Fruit fly (Drosophila melanogaster) whole organism, embryonic: Measurements from ENCODE around the gene Snx6.
A peak's percentile ranks its signal among the peaks of the same experiment; 100 is the strongest.

ENCODE experiments used
- Atf6 ChIP-seq: fragments of 200-800 bp; sonication (Bioruptor generic); IDR thresholded peaks from 2 replicates; pipeline ENCODE4 v1.3.6; 2022; ENCODE audit warnings: missing biosample characterization, missing genetic modification characterization
- Blimp-1 ChIP-seq: fragments of 200-800 bp; sonication (Bioruptor generic); optimal IDR thresholded peaks from 3 replicates; lab custom pipeline; 2018; ENCODE audit warnings: missing biosample characterization, missing genetic modification characterization, mild to moderate bottlenecking, moderate library complexity, missing genetic modification reagents
- CG10147 ChIP-seq: fragments of 200-800 bp; sonication (Bioruptor generic); optimal IDR thresholded peaks from 2 replicates; lab custom pipeline; 2019; ENCODE audit warnings: missing biosample characterization, mild to moderate bottlenecking, missing genetic modification characterization, moderate library complexity
- CG10267 ChIP-seq: fragments of 200-800 bp; sonication (Bioruptor generic); optimal IDR thresholded peaks from 2 replicates; lab custom pipeline; 2018; ENCODE audit warnings: missing biosample characterization, mild to moderate bottlenecking, missing genetic modification characterization, moderate library complexity
- CG10366 ChIP-seq: fragments of 200-800 bp; sonication (Bioruptor generic); IDR thresholded peaks from 2 replicates; pipeline ENCODE4 v1.3.6; 2022; ENCODE audit warnings: missing biosample characterization, missing genetic modification characterization
- CG10654 ChIP-seq: fragments of 200-800 bp; sonication (Bioruptor generic); optimal IDR thresholded peaks from 2 replicates; lab custom pipeline; 2016; ENCODE audit warnings: missing biosample characterization, missing genetic modification characterization
- CG11504 ChIP-seq: fragments of 200-800 bp; sonication (Bioruptor generic); optimal IDR thresholded peaks from 3 replicates; lab custom pipeline; 2019; ENCODE audit warnings: missing biosample characterization, mild to moderate bottlenecking, missing genetic modification characterization, moderate library complexity
- CG1233 ChIP-seq: fragments of 200-800 bp; sonication (Bioruptor generic); optimal IDR thresholded peaks from 4 replicates; lab custom pipeline; 2018; ENCODE audit warnings: missing biosample characterization, mild to moderate bottlenecking, missing genetic modification characterization
- CG14441 ChIP-seq: fragments of 200-800 bp; sonication (Bioruptor generic); IDR thresholded peaks from 2 replicates; pipeline ENCODE4 v1.3.6; 2022; ENCODE audit warnings: missing biosample characterization, missing genetic modification characterization
- CG1602 ChIP-seq: fragments of 200-800 bp; sonication (Bioruptor generic); optimal IDR thresholded peaks from 3 replicates; lab custom pipeline; 2016; ENCODE audit warnings: missing biosample characterization, missing genetic modification characterization
- CG1603 ChIP-seq: fragments of 200-800 bp; sonication (Bioruptor generic); optimal IDR thresholded peaks from 2 replicates; lab custom pipeline; 2019; ENCODE audit warnings: missing biosample characterization, mild to moderate bottlenecking, missing genetic modification characterization, moderate library complexity
- CG17359 ChIP-seq: fragments of 200-800 bp; sonication (Bioruptor generic); optimal IDR thresholded peaks from 3 replicates; lab custom pipeline; 2018; ENCODE audit warnings: missing biosample characterization, mild to moderate bottlenecking, missing genetic modification characterization, moderate library complexity
- CG2199 ChIP-seq: fragments of 200-800 bp; sonication (Bioruptor generic); IDR thresholded peaks from 3 replicates; pipeline ENCODE4 v1.3.6; 2022; ENCODE audit warnings: missing biosample characterization, missing genetic modification characterization
- CG2678 ChIP-seq: fragments of 200-800 bp; sonication (Bioruptor generic); optimal IDR thresholded peaks from 3 replicates; lab custom pipeline; 2019; ENCODE audit warnings: missing biosample characterization, mild to moderate bottlenecking, missing genetic modification characterization, moderate library complexity
- CG30403 ChIP-seq: fragments of 200-800 bp; sonication (Bioruptor generic); optimal IDR thresholded peaks from 3 replicates; lab custom pipeline; 2016; ENCODE audit warnings: missing biosample characterization, missing genetic modification characterization
- CG4282 ChIP-seq: fragments of 200-800 bp; sonication (Bioruptor generic); optimal IDR thresholded peaks from 2 replicates; lab custom pipeline; 2016; ENCODE audit warnings: missing biosample characterization, missing genetic modification characterization
- CG7839 ChIP-seq: fragments of 200-800 bp; sonication (Bioruptor generic); optimal IDR thresholded peaks from 3 replicates; lab custom pipeline; 2018; ENCODE audit warnings: missing biosample characterization, mild to moderate bottlenecking, missing genetic modification characterization, moderate library complexity
- CG9797 ChIP-seq: fragments of 200-800 bp; sonication (Bioruptor generic); optimal IDR thresholded peaks from 3 replicates; lab custom pipeline; 2018; ENCODE audit warnings: missing biosample characterization, mild to moderate bottlenecking, missing genetic modification characterization
- D19A ChIP-seq: fragments of 200-800 bp; optimal IDR thresholded peaks from 3 replicates; lab custom pipeline; 2019; ENCODE audit warnings: missing biosample characterization, mild to moderate bottlenecking, missing genetic modification characterization, moderate library complexity
- Drgx ChIP-seq: fragments of 200-800 bp; sonication (Bioruptor generic); IDR thresholded peaks from 2 replicates; pipeline ENCODE4 v1.3.6; 2022; ENCODE audit warnings: missing biosample characterization, missing genetic modification characterization
- Eip74EF ChIP-seq, 2 experiments: fragments of 200-800 bp in 1 of 2; fragments of >200 bp in 1 of 2; sonication (Bioruptor generic) in 1 of 2; optimal IDR thresholded peaks; 2 replicates each; lab custom pipeline; 2017 to 2019; ENCODE audit warnings: missing biosample characterization in 2 of 2, missing genetic modification characterization in 2 of 2, mild to moderate bottlenecking in 1 of 2, moderate library complexity in 1 of 2
- Ets65A ChIP-seq: fragments of 200-800 bp; sonication (Bioruptor generic); peaks from one replicate; lab custom pipeline; 2016; ENCODE audit warnings: missing biosample characterization, missing genetic modification characterization
- Hmx ChIP-seq: fragments of 200-800 bp; sonication (Bioruptor generic); optimal IDR thresholded peaks from 2 replicates; lab custom pipeline; 2016; ENCODE audit warnings: missing biosample characterization, missing genetic modification characterization
- Meics ChIP-seq: fragments of 200-800 bp; sonication (Bioruptor generic); optimal IDR thresholded peaks from 2 replicates; lab custom pipeline; 2017; ENCODE audit warnings: missing biosample characterization, mild to moderate bottlenecking, missing genetic modification characterization
- Optix ChIP-seq: fragments of 200-800 bp; sonication (Bioruptor generic); IDR thresholded peaks from 3 replicates; pipeline ENCODE4 v1.3.6; 2022; ENCODE audit warnings: missing biosample characterization, missing genetic modification characterization
- Sox102F ChIP-seq: fragments of 200-800 bp; sonication (Bioruptor generic); optimal IDR thresholded peaks from 2 replicates; lab custom pipeline; 2018; ENCODE audit warnings: missing biosample characterization, mild to moderate bottlenecking, missing genetic modification characterization, moderate library complexity
- Trl ChIP-seq, 3 experiments: fragments of >200 bp in 2 of 3; fragments of 200-800 bp in 1 of 3; sonication (Bioruptor generic) in 1 of 3; optimal IDR thresholded peaks; 2 replicates in 1 of 3; 3 replicates in 2 of 3; lab custom pipeline; 2016 to 2017; ENCODE audit warnings: missing biosample characterization in 1 of 3, missing genetic modification characterization in 1 of 3
- Xrp1 ChIP-seq: fragments of 200-800 bp; sonication (Bioruptor generic); IDR thresholded peaks from 2 replicates; pipeline ENCODE4 v1.3.6; 2022; ENCODE audit warnings: missing biosample characterization, missing genetic modification characterization
- az2 ChIP-seq: fragments of 200-800 bp; sonication (Bioruptor generic); optimal IDR thresholded peaks from 3 replicates; lab custom pipeline; 2016; ENCODE audit warnings: missing biosample characterization, missing genetic modification characterization
- bsh ChIP-seq, 2 experiments: fragments of 200-800 bp; sonication (Bioruptor generic); optimal IDR thresholded peaks; 2 replicates each; lab custom pipeline; 2017 to 2018; ENCODE audit warnings: mild to moderate bottlenecking in 2 of 2, missing biosample characterization in 2 of 2, missing genetic modification characterization in 2 of 2, moderate library complexity in 1 of 2
- chif ChIP-seq, 2 experiments: fragments of 200-800 bp; sonication (Bioruptor generic); optimal IDR thresholded peaks; 3 replicates each; lab custom pipeline; 2016; ENCODE audit warnings: missing biosample characterization in 2 of 2, missing genetic modification characterization in 2 of 2
- corto ChIP-seq: fragments of 200-800 bp; sonication (Bioruptor generic); optimal IDR thresholded peaks from 2 replicates; lab custom pipeline; 2016; ENCODE audit warnings: missing biosample characterization, mild to moderate bottlenecking, missing genetic modification characterization, moderate library complexity
- crol ChIP-seq: fragments of 200-800 bp; sonication (Bioruptor generic); IDR thresholded peaks from 2 replicates; pipeline ENCODE4 v1.3.6; 2022; ENCODE audit warnings: missing biosample characterization, missing genetic modification characterization
- dysf ChIP-seq: fragments of 200-800 bp; sonication (Bioruptor generic); IDR thresholded peaks from 3 replicates; pipeline ENCODE4 v1.3.6; 2022; ENCODE audit warnings: missing biosample characterization, missing genetic modification characterization
- fd96Cb ChIP-seq: fragments of 200-800 bp; sonication (Bioruptor generic); optimal IDR thresholded peaks from 2 replicates; lab custom pipeline; 2018; ENCODE audit warnings: missing biosample characterization, mild to moderate bottlenecking, missing genetic modification characterization, moderate library complexity
- gem ChIP-seq: fragments of 200-800 bp; sonication (Bioruptor generic); optimal IDR thresholded peaks from 2 replicates; lab custom pipeline; 2019; ENCODE audit warnings: missing biosample characterization, mild to moderate bottlenecking, missing genetic modification characterization, moderate library complexity
- grau ChIP-seq: fragments of 200-800 bp; optimal IDR thresholded peaks from 3 replicates; lab custom pipeline; 2019; ENCODE audit warnings: missing biosample characterization, mild to moderate bottlenecking, missing genetic modification characterization, moderate library complexity
- ken ChIP-seq: fragments of 200-800 bp; sonication (Bioruptor generic); IDR thresholded peaks from 3 replicates; pipeline ENCODE4 v1.3.6; 2022; ENCODE audit warnings: missing biosample characterization, missing genetic modification characterization
- phol ChIP-seq: fragments of 200-800 bp; sonication (Bioruptor generic); optimal IDR thresholded peaks from 3 replicates; lab custom pipeline; 2018; ENCODE audit warnings: missing biosample characterization, mild to moderate bottlenecking, missing genetic modification characterization, moderate library complexity
- pita ChIP-seq: fragments of 200-800 bp; sonication (Bioruptor generic); optimal IDR thresholded peaks from 2 replicates; lab custom pipeline; 2017; ENCODE audit warnings: missing biosample characterization, mild to moderate bottlenecking, missing genetic modification characterization
- sens ChIP-seq: fragments of 200-800 bp; sonication (Bioruptor generic); peaks from one replicate; lab custom pipeline; 2016; ENCODE audit warnings: missing biosample characterization, missing genetic modification characterization
- sens-2 ChIP-seq: fragments of 200-800 bp; sonication (Bioruptor generic); IDR thresholded peaks from 2 replicates; pipeline ENCODE4 v1.3.6; 2022; ENCODE audit warnings: missing biosample characterization, missing genetic modification characterization
- shn ChIP-seq: fragments of 200-800 bp; sonication (Bioruptor generic); optimal IDR thresholded peaks from 3 replicates; lab custom pipeline; 2016; ENCODE audit warnings: missing biosample characterization, missing genetic modification characterization
- so ChIP-seq: fragments of 200-800 bp; sonication (Bioruptor generic); IDR thresholded peaks from 3 replicates; pipeline ENCODE4 v1.3.6; 2022; ENCODE audit warnings: missing biosample characterization, missing genetic modification characterization
- sr ChIP-seq: fragments of 200-800 bp; sonication (Bioruptor generic); IDR thresholded peaks from 3 replicates; pipeline ENCODE4 v1.3.6; 2022; ENCODE audit warnings: missing biosample characterization, missing genetic modification characterization
- unpg ChIP-seq: fragments of 200-800 bp; sonication (Bioruptor generic); optimal IDR thresholded peaks from 3 replicates; lab custom pipeline; 2018; ENCODE audit warnings: missing biosample characterization, mild to moderate bottlenecking, missing genetic modification characterization, moderate library complexity
- wdn ChIP-seq: fragments of 200-800 bp; sonication (Bioruptor generic); IDR thresholded peaks from 2 replicates; pipeline ENCODE4 v1.3.6; 2022; ENCODE audit warnings: missing biosample characterization, missing genetic modification characterization

The Snx6 gene

dm6 chr2L:8232389-8232788 lies 11.8 kb upstream of the Snx6 start (continued):
- TF ChIP-seq CG10654 (GFP tag; lab: Kevin White, UChicago) (no peak), CG2678 (peak; percentile 14), CG10267 (tag; lab: Kevin White, UChicago) (peak; percentile 6), bsh (GFP tag; optimal IDR thresholded peaks at IDR 0.05; lab: Kevin White, UChicago) (peak; percentile 39 to 91), CG9797 (GFP tag; lab: Kevin White, UChicago) (no peak), unpg (GFP tag; lab: Kevin White, UChicago) (peak; percentile 8), Xrp1 (0 out of 2 replicates have a peak, but pooled peaks have one; percentile 33), chif (GFP tag; optimal IDR thresholded peaks at IDR 0.05; lab: Kevin White, UChicago) (peak in 1 of 2 experiments; percentile 6), az2 (GFP tag; lab: Kevin White, UChicago) (peak; percentile 8), Optix (GFP tag; lab: Robert Waterston, UW) (no peak), CG17359 (peak; percentile 4), sens (GFP tag; lab: Kevin White, UChicago) (peak; percentile 58), CG1233 (no peak), crol (GFP tag; lab: Robert Waterston, UW) (no peak), sr (GFP tag; lab: Robert Waterston, UW) (0 out of 3 replicates have a peak, but pooled peaks have one; percentile 4), Ets65A (GFP tag; lab: Kevin White, UChicago) (peak; percentile 80), CG14441 (GFP tag; lab: Robert Waterston, UW) (0 out of 2 replicates have a peak, but pooled peaks have one; percentile 13), Eip74EF (GFP tag; optimal IDR thresholded peaks at IDR 0.05; lab: Kevin White, UChicago) (no peak), fd96Cb (tag; lab: Kevin White, UChicago) (peak; percentile 7), CG30403 (GFP tag; lab: Kevin White, UChicago) (peak; percentile 5), gem (tag; lab: Kevin White, UChicago) (peak; percentile 45), sens-2 (GFP tag; lab: Robert Waterston, UW) (0 out of 2 replicates have a peak, but pooled peaks have one; percentile 17), Sox102F (GFP tag; lab: Kevin White, UChicago) (peak; percentile 27), ken (GFP tag; lab: Robert Waterston, UW) (0 out of 3 replicates have a peak, but pooled peaks have one; percentile 36), Blimp-1 (GFP tag; lab: Kevin White, UChicago) (peak; percentile 3), CG11504 (tag; lab: Kevin White, UChicago) (peak; percentile 16), CG1603 (tag; lab: Kevin White, UChicago) (peak; percentile 32)

- no peak for TF ChIP-seq CG2199
- peak; percentile 7 for TF ChIP-seq Blimp-1 (GFP tag; lab: Kevin White, UChicago)
- TF ChIP-seq phol (tag; lab: Kevin White, UChicago): peak; percentile 4
- peak; percentile 15 for TF ChIP-seq gem (tag; lab: Kevin White, UChicago)
- TF ChIP-seq, all 482 proteins: peak for 3
These were observed 9.7 kb upstream of the Snx6 start for dm6 chr2L:8230255-8230654.

dm6 chr2L:8229628-8230027 lies 9.1 kb upstream of the Snx6 start:
- TF ChIP-seq Eip74EF (GFP tag; optimal IDR thresholded peaks at IDR 0.05; lab: Kevin White, UChicago) (peak in 1 of 2 experiments; percentile 11), Hmx (no peak), D19A (tag; lab: Kevin White, UChicago) (no peak), CG10147 (GFP tag; lab: Kevin White, UChicago) (no peak), Atf6 (GFP tag; lab: Robert Waterston, UW) (peak; percentile 60; the same call in 1 of the 2 replicates), dysf (GFP tag; lab: Robert Waterston, UW) (peak; percentile 46; the same call in 1 of the 3 replicates), Meics (GFP tag; lab: Kevin White, UChicago) (peak; percentile 6), corto (GFP tag; lab: Kevin White, UChicago) (peak; percentile 40), Trl (optimal IDR thresholded peaks at IDR 0.05; lab: Kevin White, UChicago) (no peak), Trl (GFP tag; optimal IDR thresholded peaks at IDR 0.05; lab: Kevin White, UChicago) (no peak), CG7839 (tag; lab: Kevin White, UChicago) (peak; percentile 40), so (no peak), CG4282 (GFP tag; lab: Kevin White, UChicago) (no peak), Drgx (GFP tag; lab: Robert Waterston, UW) (peak; percentile 77), shn (no peak), wdn (peak; percentile 36; the same call in 1 of the 2 replicates), CG1602 (GFP tag; lab: Kevin White, UChicago) (peak; percentile 31), pita (GFP tag; lab: Kevin White, UChicago) (no peak), CG10366 (GFP tag; lab: Robert Waterston, UW) (peak; percentile 31; the same call in 1 of the 2 replicates), grau (tag; lab: Kevin White, UChicago) (peak; percentile 35)
